Worm (Caenorhabditis elegans): Measurements from ENCODE around the gene scly-1.

Gene scly-1

DNA sequence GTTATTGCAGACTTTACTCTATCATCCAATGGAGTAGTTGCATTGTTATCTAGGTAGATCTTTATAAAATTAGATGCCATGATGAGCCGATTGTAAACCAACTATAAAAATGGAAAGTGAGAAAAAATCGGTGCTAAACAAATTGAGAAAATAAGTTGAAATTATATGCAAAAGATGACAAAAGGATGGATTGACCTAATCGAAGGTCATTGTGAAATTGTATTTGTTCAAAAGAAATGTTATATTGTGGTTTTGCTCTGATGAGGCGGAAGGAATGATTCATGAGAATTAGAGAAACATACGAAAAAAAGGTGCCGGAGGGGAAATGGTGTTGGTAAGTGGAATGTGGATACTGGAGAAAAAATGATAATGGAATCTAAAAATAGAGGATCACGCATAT, at the start of gene scly-1:
Gene scly-1, minus strand, starts transcription at position 101 of the 400 bp plus-strand sequence.
- TF ChIP-seq C34F6.9 (tag; optimal IDR thresholded peaks at IDR 0.05) (no peak), mab-5 (tag; optimal IDR thresholded peaks at IDR 0.05) (no peak), ceh-16 (tag; optimal IDR thresholded peaks at IDR 0.05) (no peak), ztf-4 (tag; optimal IDR thresholded peaks at IDR 0.05) (no peak), ztf-11 (tag; optimal IDR thresholded peaks at IDR 0.05) (no peak), ama-1 (optimal IDR thresholded peaks at IDR 0.05) (no peak), ztf-1 (GFP tag; conservative IDR thresholded peaks at IDR 0.05) (no peak), Y55F3AM.14 (GFP tag; optimal IDR thresholded peaks at IDR 0.05) (no peak), unc-55 (GFP tag; optimal IDR thresholded peaks at IDR 0.05) (no peak), mdl-1 (tag; optimal IDR thresholded peaks at IDR 0.05) (no peak), sem-4 (tag; optimal IDR thresholded peaks at IDR 0.05) (no peak), nhr-129 (tag; optimal IDR thresholded peaks at IDR 0.05) (no peak)

ce11 chrII:6328672-6329071, 47.8 kb upstream of the scly-1 start:
- TF ChIP-seq nhr-25 (tag; optimal IDR thresholded peaks at IDR 0.05) (no peak), gmeb-1 (tag; optimal IDR thresholded peaks at IDR 0.05) (peak; percentile 43), nhr-6 (tag; optimal IDR thresholded peaks at IDR 0.05) (no peak), lin-39 (tag; optimal IDR thresholded peaks at IDR 0.05) (no peak), sma-9 (GFP tag; optimal IDR thresholded peaks at IDR 0.05) (peak; percentile 17), sma-9 (tag; optimal IDR thresholded peaks at IDR 0.05) (no peak), R02D3.7 (tag; optimal IDR thresholded peaks at IDR 0.05) (no peak), nhr-12 (tag; optimal IDR thresholded peaks at IDR 0.05) (no peak), crh-2 (tag; optimal IDR thresholded peaks at IDR 0.05) (peak; percentile 43), elt-1 (tag; optimal IDR thresholded peaks at IDR 0.05) (no peak), sma-3 (GFP tag; optimal IDR thresholded peaks at IDR 0.05) (no peak), nhr-10 (tag; optimal IDR thresholded peaks at IDR 0.05) (no peak), F13H6.1 (tag; optimal IDR thresholded peaks at IDR 0.05) (no peak), nhr-129 (tag; optimal IDR thresholded peaks at IDR 0.05) (no peak), nhr-77 (tag; optimal IDR thresholded peaks at IDR 0.05) (no peak), unc-62 (GFP tag; optimal IDR thresholded peaks at IDR 0.05) (no peak), nhr-23 (tag; optimal IDR thresholded peaks at IDR 0.05) (no peak), dmd-4 (tag; optimal IDR thresholded peaks at IDR 0.05) (no peak), aly-2 (tag; optimal IDR thresholded peaks at IDR 0.05) (no peak), skn-1 (tag; optimal IDR thresholded peaks at IDR 0.05) (peak; percentile 33), ama-1 (optimal IDR thresholded peaks at IDR 0.05) (no peak), zag-1 (tag; optimal IDR thresholded peaks at IDR 0.05) (no peak), mdl-1 (tag; optimal IDR thresholded peaks at IDR 0.05) (no peak), fos-1 (tag; optimal IDR thresholded peaks at IDR 0.05) (peak; percentile 95), ceh-82 (tag; optimal IDR thresholded peaks at IDR 0.05) (no peak), ztf-1 (GFP tag; conservative IDR thresholded peaks at IDR 0.05) (no peak), blmp-1 (tag; optimal IDR thresholded peaks at IDR 0.05; ENCODE audit: insufficient read depth) (no peak), ztf-4 (tag; optimal IDR thresholded peaks at IDR 0.05) (no peak), ZK546.5 (tag; optimal IDR thresholded peaks at IDR 0.05) (no peak)

DNA sequence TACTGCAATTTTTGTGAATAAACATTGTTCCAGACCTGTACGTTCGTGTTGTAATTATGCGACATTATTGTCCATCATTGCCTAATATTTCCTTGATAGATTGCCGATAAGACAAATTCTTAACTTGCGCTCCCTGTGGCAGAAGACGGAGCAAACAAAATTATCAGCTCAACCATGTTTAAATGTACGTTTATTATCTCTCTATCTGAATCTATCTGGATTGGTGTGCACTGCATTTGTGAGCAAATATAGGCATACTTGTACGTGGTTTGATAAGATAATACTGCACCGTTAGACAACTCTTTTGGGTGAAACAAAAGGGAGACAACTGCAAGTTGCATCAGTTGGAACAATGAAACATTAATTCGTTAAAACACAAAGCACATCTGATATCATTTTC, 46.4 kb upstream of the scly-1 start:
- TF ChIP-seq skn-1 (tag; optimal IDR thresholded peaks at IDR 0.05) (no peak), crh-2 (tag; optimal IDR thresholded peaks at IDR 0.05) (peak; percentile 70), dmd-4 (tag; optimal IDR thresholded peaks at IDR 0.05) (no peak), gmeb-1 (tag; optimal IDR thresholded peaks at IDR 0.05) (peak; percentile 24), F13H6.1 (tag; optimal IDR thresholded peaks at IDR 0.05) (peak; percentile 57), C34F6.9 (tag; optimal IDR thresholded peaks at IDR 0.05) (no peak), sma-9 (GFP tag; optimal IDR thresholded peaks at IDR 0.05) (peak; percentile 67), sma-9 (tag; optimal IDR thresholded peaks at IDR 0.05) (no peak), sma-3 (GFP tag; optimal IDR thresholded peaks at IDR 0.05) (peak; percentile 5), nhr-23 (tag; optimal IDR thresholded peaks at IDR 0.05) (no peak), elt-1 (tag; optimal IDR thresholded peaks at IDR 0.05) (no peak), fos-1 (tag; optimal IDR thresholded peaks at IDR 0.05) (peak; percentile 91), mab-5 (tag; optimal IDR thresholded peaks at IDR 0.05) (no peak), alr-1 (tag; optimal IDR thresholded peaks at IDR 0.05) (no peak), nhr-6 (tag; optimal IDR thresholded peaks at IDR 0.05) (no peak)

ce11 chrII:6324086-6324485, 43.2 kb upstream of the scly-1 start, which contains the start of gene sma-6:
TSS of gene sma-6 (plus strand) at chrII:6324484.
- TF ChIP-seq fos-1 (tag; optimal IDR thresholded peaks at IDR 0.05), result peak; percentile 32
- peak; percentile 50 for TF ChIP-seq sma-3 (GFP tag; optimal IDR thresholded peaks at IDR 0.05)
- TF ChIP-seq F13H6.1 (tag; optimal IDR thresholded peaks at IDR 0.05), result no peak
